In genomic region chrIV:8762471-8762870, ce11 we compare ENCODE assay signal across 1 worm cellular context.
TF ChIP-seq lines count a peak whose summit lies in the region.

No protein-coding gene starts in this region.

TF ChIP-seq in whole organism, L1 larva, 84 proteins besides CTCF, POLR2A, EP300 and RAD21 (continued from another document):
- TF ChIP-seq lin-35 (GFP tag; optimal IDR thresholded peaks at IDR 0.05; lab: Kevin White, UChicago) (peak in 1 of 2 experiments; percentile 43), skn-1 (tag; optimal IDR thresholded peaks at IDR 0.05; lab: Kevin White, UChicago) (peak; percentile 11), swsn-7 (tag; optimal IDR thresholded peaks at IDR 0.05; lab: Kevin White, UChicago) (peak; percentile 49), efl-1 (optimal IDR thresholded peaks at IDR 0.05; lab: Kevin White, UChicago) (peak; percentile 43 to 56), efl-1 (GFP tag; optimal IDR thresholded peaks at IDR 0.05 in 1 of 2; lab: Kevin White, UChicago) (peak in 1 of 2 experiments; percentile 9), elt-3 (tag; optimal IDR thresholded peaks at IDR 0.05; lab: Kevin White, UChicago) (no peak), ceh-8 (GFP tag; optimal IDR thresholded peaks at IDR 0.05; lab: Kevin White, UChicago) (no peak), egl-13 (tag; optimal IDR thresholded peaks at IDR 0.05; lab: Kevin White, UChicago) (peak; percentile 46), alr-1 (tag; optimal IDR thresholded peaks at IDR 0.05; lab: Kevin White, UChicago; ENCODE audit: borderline replicate concordance) (no peak), ces-1 (GFP tag; optimal IDR thresholded peaks at IDR 0.05; lab: Kevin White, UChicago) (no peak), fkh-4 (tag; optimal IDR thresholded peaks at IDR 0.05; lab: Kevin White, UChicago; ENCODE audit: borderline replicate concordance) (peak; percentile 65), ceh-82 (tag; optimal IDR thresholded peaks at IDR 0.05; lab: Kevin White, UChicago) (peak; percentile 15 to 66 (median 34))
